Fruit fly (Drosophila melanogaster) whole organism, embryonic: ENCODE measurements around the gene Rcd2.

ENCODE experiments used
- Blimp-1 ChIP-seq: fragments of 200-800 bp; sonication (Bioruptor generic); optimal IDR thresholded peaks from 3 replicates; lab custom pipeline; 2018; ENCODE audit warnings: missing biosample characterization, missing genetic modification characterization, mild to moderate bottlenecking, moderate library complexity, missing genetic modification reagents
- CG10543 ChIP-seq: fragments of 200-800 bp; sonication (Bioruptor generic); optimal IDR thresholded peaks from 3 replicates; lab custom pipeline; 2017; ENCODE audit warnings: missing biosample characterization, mild to moderate bottlenecking, missing genetic modification characterization, moderate library complexity
- CG11093 ChIP-seq: fragments of 200-800 bp; sonication (Bioruptor generic); IDR thresholded peaks from 3 replicates; pipeline ENCODE4 v1.3.6; 2022; ENCODE audit warnings: missing biosample characterization, missing genetic modification characterization
- CG13123 ChIP-seq: fragments of 200-800 bp; sonication (Bioruptor generic); optimal IDR thresholded peaks from 2 replicates; lab custom pipeline; 2016; ENCODE audit warnings: missing biosample characterization, missing genetic modification characterization
- CG14050 ChIP-seq: fragments of 200-800 bp; sonication (Bioruptor generic); IDR thresholded peaks from 3 replicates; pipeline ENCODE4 v1.3.6; 2022; ENCODE audit warnings: missing biosample characterization, missing genetic modification characterization
- CG14441 ChIP-seq: fragments of 200-800 bp; sonication (Bioruptor generic); IDR thresholded peaks from 2 replicates; pipeline ENCODE4 v1.3.6; 2022; ENCODE audit warnings: missing biosample characterization, missing genetic modification characterization
- CG14965 ChIP-seq: fragments of 200-800 bp; sonication (Bioruptor generic); optimal IDR thresholded peaks from 2 replicates; lab custom pipeline; 2016; ENCODE audit warnings: missing biosample characterization, missing genetic modification characterization, borderline replicate concordance
- CG15269 ChIP-seq: fragments of 200-800 bp; sonication (Bioruptor generic); optimal IDR thresholded peaks from 2 replicates; lab custom pipeline; 2018; ENCODE audit warnings: missing biosample characterization, mild to moderate bottlenecking, missing genetic modification characterization, moderate library complexity
- CG1603 ChIP-seq: fragments of 200-800 bp; sonication (Bioruptor generic); optimal IDR thresholded peaks from 2 replicates; lab custom pipeline; 2019; ENCODE audit warnings: missing biosample characterization, mild to moderate bottlenecking, missing genetic modification characterization, moderate library complexity
- CG16863 ChIP-seq: fragments of 200-800 bp; sonication (Bioruptor generic); optimal IDR thresholded peaks from 3 replicates; lab custom pipeline; 2016; ENCODE audit warnings: missing biosample characterization, missing genetic modification characterization
- CG30403 ChIP-seq: fragments of 200-800 bp; sonication (Bioruptor generic); optimal IDR thresholded peaks from 3 replicates; lab custom pipeline; 2016; ENCODE audit warnings: missing biosample characterization, missing genetic modification characterization
- CG32532 ChIP-seq: fragments of 200-800 bp; sonication (Bioruptor generic); IDR thresholded peaks from 2 replicates; pipeline ENCODE4 v1.3.6; 2022; ENCODE audit warnings: missing biosample characterization, missing genetic modification characterization
- CG33557 ChIP-seq: fragments of 200-800 bp; sonication (Bioruptor generic); optimal IDR thresholded peaks from 2 replicates; lab custom pipeline; 2019; ENCODE audit warnings: missing biosample characterization, mild to moderate bottlenecking, missing genetic modification characterization, moderate library complexity
- CG3838 ChIP-seq: fragments of 200-800 bp; sonication (Bioruptor generic); optimal IDR thresholded peaks from 3 replicates; lab custom pipeline; 2016; ENCODE audit warnings: missing biosample characterization, missing genetic modification characterization
- CG3847 ChIP-seq: fragments of 200-800 bp; sonication (Bioruptor generic); IDR thresholded peaks from 2 replicates; pipeline ENCODE4 v1.3.6; 2022; ENCODE audit warnings: missing biosample characterization, missing genetic modification characterization
- CG4404 ChIP-seq: fragments of 200-800 bp; sonication (Bioruptor generic); IDR thresholded peaks from 2 replicates; pipeline ENCODE4 v1.3.6; 2022; ENCODE audit warnings: missing biosample characterization, missing genetic modification characterization
- CG8290 ChIP-seq, 3 experiments: fragments of 200-800 bp; sonication (Bioruptor generic); optimal IDR thresholded peaks; 2 replicates each; lab custom pipeline; 2016 to 2019; ENCODE audit warnings: missing biosample characterization in 3 of 3, missing genetic modification characterization in 3 of 3, mild to moderate bottlenecking in 2 of 3, moderate library complexity in 1 of 3
- CHES-1-like ChIP-seq: fragments of 200-800 bp; sonication (Bioruptor generic); optimal IDR thresholded peaks from 2 replicates; lab custom pipeline; 2016; ENCODE audit warnings: missing biosample characterization, missing genetic modification characterization
- Chrac-16 ChIP-seq: fragments of 200-800 bp; sonication (Bioruptor generic); optimal IDR thresholded peaks from 3 replicates; lab custom pipeline; 2016; ENCODE audit warnings: missing biosample characterization, missing genetic modification characterization
- Dfd ChIP-seq, 2 experiments: fragments of >200 bp; optimal IDR thresholded peaks; 2 replicates each; lab custom pipeline; 2017; ENCODE audit warnings: missing biosample characterization in 2 of 2, missing genetic modification characterization in 2 of 2
- Dll ChIP-seq: fragments of 200-800 bp; sonication (Bioruptor generic); IDR thresholded peaks from 4 replicates; pipeline ENCODE4 v1.3.6; 2022; ENCODE audit warnings: missing biosample characterization, missing genetic modification characterization; ENCODE audit not compliant: partially characterized antibody
- Ets97D ChIP-seq: fragments of 200-800 bp; sonication (Bioruptor generic); optimal IDR thresholded peaks from 3 replicates; lab custom pipeline; 2016; ENCODE audit warnings: missing biosample characterization, missing genetic modification characterization
- Fer3 ChIP-seq: fragments of 200-800 bp; sonication (Bioruptor generic); optimal IDR thresholded peaks from 2 replicates; lab custom pipeline; 2018; ENCODE audit warnings: missing biosample characterization, mild to moderate bottlenecking, missing genetic modification characterization, moderate library complexity
- Hey ChIP-seq: fragments of 200-800 bp; sonication (Bioruptor generic); optimal IDR thresholded peaks from 3 replicates; lab custom pipeline; 2018; ENCODE audit warnings: missing biosample characterization, mild to moderate bottlenecking, missing genetic modification characterization
- Hr3 ChIP-seq: fragments of 200-800 bp; sonication (Bioruptor generic); optimal IDR thresholded peaks from 3 replicates; lab custom pipeline; 2016; ENCODE audit warnings: missing biosample characterization, missing genetic modification characterization
- Meics ChIP-seq: fragments of 200-800 bp; sonication (Bioruptor generic); optimal IDR thresholded peaks from 2 replicates; lab custom pipeline; 2017; ENCODE audit warnings: missing biosample characterization, mild to moderate bottlenecking, missing genetic modification characterization
- PHDP ChIP-seq: fragments of 200-800 bp; sonication (Bioruptor generic); optimal IDR thresholded peaks from 3 replicates; lab custom pipeline; 2018; ENCODE audit warnings: missing biosample characterization, mild to moderate bottlenecking, missing genetic modification characterization, moderate library complexity
- Usf ChIP-seq: fragments of 200-800 bp; sonication (Bioruptor generic); optimal IDR thresholded peaks from 2 replicates; lab custom pipeline; 2017; ENCODE audit warnings: missing genotype, missing biosample characterization, missing genetic modification characterization
- Xrp1 ChIP-seq: fragments of 200-800 bp; sonication (Bioruptor generic); IDR thresholded peaks from 2 replicates; pipeline ENCODE4 v1.3.6; 2022; ENCODE audit warnings: missing biosample characterization, missing genetic modification characterization
- ara ChIP-seq: fragments of 200-800 bp; sonication (Bioruptor generic); IDR thresholded peaks from 2 replicates; pipeline ENCODE4 v1.3.6; 2022; ENCODE audit warnings: missing biosample characterization, missing genetic modification characterization
- ci ChIP-seq: fragments of 200-800 bp; sonication (Bioruptor generic); IDR thresholded peaks from 3 replicates; pipeline ENCODE4 v1.3.6; 2022; ENCODE audit warnings: missing biosample characterization, missing genetic modification characterization
- cwo ChIP-seq: fragments of 200-800 bp; sonication (Bioruptor generic); optimal IDR thresholded peaks from 3 replicates; lab custom pipeline; 2017; ENCODE audit warnings: missing biosample characterization, missing genetic modification characterization, mild to moderate bottlenecking, moderate library complexity, missing genetic modification reagents
- dm ChIP-seq: fragments of 200-800 bp; sonication (Bioruptor generic); optimal IDR thresholded peaks from 3 replicates; lab custom pipeline; 2016; ENCODE audit warnings: missing biosample characterization, missing genetic modification characterization
- fru ChIP-seq: fragments of >200 bp; optimal IDR thresholded peaks from 2 replicates; lab custom pipeline; 2017
- gfzf ChIP-seq: fragments of 200-800 bp; sonication (Bioruptor generic); optimal IDR thresholded peaks from 2 replicates; lab custom pipeline; 2016; ENCODE audit warnings: missing biosample characterization, mild to moderate bottlenecking, missing genetic modification characterization, moderate library complexity
- gsb-n ChIP-seq: fragments of 200-800 bp; sonication (Bioruptor generic); optimal IDR thresholded peaks from 3 replicates; lab custom pipeline; 2018; ENCODE audit warnings: missing biosample characterization, mild to moderate bottlenecking, missing genetic modification characterization
- ken ChIP-seq: fragments of 200-800 bp; sonication (Bioruptor generic); IDR thresholded peaks from 3 replicates; pipeline ENCODE4 v1.3.6; 2022; ENCODE audit warnings: missing biosample characterization, missing genetic modification characterization
- luna ChIP-seq: fragments of 200-800 bp; sonication (Bioruptor generic); optimal IDR thresholded peaks from 2 replicates; lab custom pipeline; 2016; ENCODE audit warnings: missing biosample characterization, missing genetic modification characterization
- oc ChIP-seq: fragments of 200-800 bp; sonication (Bioruptor generic); optimal IDR thresholded peaks from 2 replicates; lab custom pipeline; 2018; ENCODE audit warnings: missing biosample characterization, mild to moderate bottlenecking, missing genetic modification characterization, moderate library complexity
- odd ChIP-seq: fragments of 200-800 bp; sonication (Bioruptor generic); optimal IDR thresholded peaks from 2 replicates; lab custom pipeline; 2017; ENCODE audit warnings: missing biosample characterization, mild to moderate bottlenecking, missing genetic modification characterization
- pan ChIP-seq, 4 experiments: fragments of >200 bp in 3 of 4; fragments of 200-800 bp in 1 of 4; sonication (Bioruptor generic) in 1 of 4; optimal IDR thresholded peaks in 3 of 4; IDR thresholded peaks in 1 of 4; 2 replicates each; pipeline versions ENCODE4 v1.3.6 to Lab custom; 2017 to 2022; ENCODE audit warnings: missing biosample characterization in 2 of 4, missing genetic modification characterization in 2 of 4, mixed read lengths in 1 of 4
- row ChIP-seq: fragments of 200-800 bp; sonication (Bioruptor generic); IDR thresholded peaks from 3 replicates; pipeline ENCODE4 v1.3.6; 2022; ENCODE audit warnings: missing biosample characterization, missing genetic modification characterization
- sd ChIP-seq: fragments of 200-800 bp; sonication (Bioruptor generic); optimal IDR thresholded peaks from 3 replicates; lab custom pipeline; 2018; ENCODE audit warnings: missing biosample characterization, mild to moderate bottlenecking, missing genetic modification characterization, moderate library complexity
- slp2 ChIP-seq: fragments of 200-800 bp; sonication (Bioruptor generic); optimal IDR thresholded peaks from 2 replicates; lab custom pipeline; 2016; ENCODE audit warnings: missing biosample characterization, missing genetic modification characterization
- so ChIP-seq: fragments of 200-800 bp; sonication (Bioruptor generic); IDR thresholded peaks from 3 replicates; pipeline ENCODE4 v1.3.6; 2022; ENCODE audit warnings: missing biosample characterization, missing genetic modification characterization
- tup ChIP-seq: fragments of 200-800 bp; sonication (Bioruptor generic); optimal IDR thresholded peaks from 2 replicates; lab custom pipeline; 2016; ENCODE audit warnings: missing biosample characterization, mild to moderate bottlenecking, missing genetic modification characterization, moderate library complexity
- vfl ChIP-seq: fragments of 200-800 bp; sonication (Bioruptor generic); optimal IDR thresholded peaks from 2 replicates; lab custom pipeline; 2016; ENCODE audit warnings: missing biosample characterization, missing genetic modification characterization
- wdn ChIP-seq: fragments of 200-800 bp; sonication (Bioruptor generic); IDR thresholded peaks from 2 replicates; pipeline ENCODE4 v1.3.6; 2022; ENCODE audit warnings: missing biosample characterization, missing genetic modification characterization
- zf30C ChIP-seq: fragments of 200-800 bp; sonication (Bioruptor generic); optimal IDR thresholded peaks from 3 replicates; lab custom pipeline; 2018; ENCODE audit warnings: missing biosample characterization, mild to moderate bottlenecking, missing genetic modification characterization

Gene Rcd2

DNA sequence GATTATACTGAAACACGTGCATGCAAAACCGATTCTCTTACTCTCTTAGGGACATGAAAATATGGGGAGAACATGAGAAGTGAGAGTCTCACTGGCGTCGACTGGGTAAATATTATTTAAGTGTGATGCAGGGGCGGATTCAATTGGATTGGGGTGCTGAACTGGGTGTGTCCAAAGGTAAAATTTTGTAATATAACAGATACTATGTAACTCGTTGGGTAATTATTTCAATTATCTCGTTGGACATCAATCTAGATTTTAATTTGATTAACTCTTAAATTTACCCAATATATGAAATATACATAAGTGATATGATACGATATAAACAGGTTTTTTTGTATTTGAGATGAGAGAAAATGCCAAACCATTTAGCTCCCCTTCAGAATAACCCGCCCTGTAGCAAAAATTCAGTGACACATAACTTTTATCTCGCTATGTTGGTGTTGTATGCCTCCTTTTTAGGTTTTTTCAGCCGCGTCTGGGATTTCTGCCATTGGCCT is 32.0 kb downstream of the Rcd2 start (continued):
- peak; percentile 80 for TF ChIP-seq tup (GFP tag; lab: Kevin White, UChicago)
- TF ChIP-seq CG14965: peak; percentile 21
- TF ChIP-seq Hr3: peak; percentile 87
- TF ChIP-seq fru (lab: Kevin White, UChicago): no peak
- TF ChIP-seq ci (GFP tag; lab: Robert Waterston, UW): peak; percentile 86; the same call in 2 of the 3 replicates
- TF ChIP-seq CG15269 (tag; lab: Kevin White, UChicago): peak; percentile 94
- peak in 1 of 2 experiments; percentile 94 for TF ChIP-seq Dfd (GFP tag; optimal IDR thresholded peaks at IDR 0.05; lab: Kevin White, UChicago)
- TF ChIP-seq CG16863 (GFP tag; lab: Kevin White, UChicago): peak; percentile 82
- peak; percentile 78 for TF ChIP-seq Hey (tag; lab: Kevin White, UChicago)
- peak; percentile 77 for TF ChIP-seq CG13123 (GFP tag; lab: Kevin White, UChicago)
- peak; percentile 96 for TF ChIP-seq CG4404 (GFP tag; lab: Robert Waterston, UW)
- peak; percentile 80 for TF ChIP-seq CG1603
- TF ChIP-seq zf30C (GFP tag; lab: Kevin White, UChicago): no peak
- peak; percentile 98 for TF ChIP-seq CG32532 (GFP tag; lab: Robert Waterston, UW)
- TF ChIP-seq CG30403 (GFP tag; lab: Kevin White, UChicago): peak; percentile 95
- peak; percentile 96 for TF ChIP-seq Meics
- peak; percentile 75 for TF ChIP-seq dm (GFP tag; lab: Kevin White, UChicago)
- TF ChIP-seq vfl: peak; percentile 92
- TF ChIP-seq ara (GFP tag; lab: Robert Waterston, UW): peak; percentile 84
- peak; percentile 51 for TF ChIP-seq Ets97D (GFP tag; lab: Kevin White, UChicago)
- TF ChIP-seq CG8290 (GFP tag; optimal IDR thresholded peaks at IDR 0.05; lab: Kevin White, UChicago): peak; percentile 78
- peak; percentile 58 to 96 for TF ChIP-seq CG8290 (tag; optimal IDR thresholded peaks at IDR 0.05; lab: Kevin White, UChicago)
- peak; percentile 97 for TF ChIP-seq CG3847 (GFP tag; lab: Robert Waterston, UW)
- TF ChIP-seq odd (GFP tag; lab: Kevin White, UChicago): peak; percentile 82
- peak; percentile 78 for TF ChIP-seq oc (tag; lab: Kevin White, UChicago)
- peak; percentile 72 for TF ChIP-seq CG3838
- TF ChIP-seq luna (GFP tag; lab: Kevin White, UChicago): peak; percentile 92
- peak; percentile 88 for TF ChIP-seq slp2 (GFP tag; lab: Kevin White, UChicago)
- TF ChIP-seq CG10543: peak; percentile 95
- peak; percentile 91 for TF ChIP-seq so (GFP tag; lab: Robert Waterston, UW)
- peak; percentile 93 for TF ChIP-seq Chrac-16 (GFP tag; lab: Kevin White, UChicago)
- TF ChIP-seq Dll (GFP tag; lab: Robert Waterston, UW): 0 out of 4 replicates have a peak, but pooled peaks have one; percentile 14
- peak; percentile 91 for TF ChIP-seq CG11093
- TF ChIP-seq gsb-n (tag; lab: Kevin White, UChicago): peak; percentile 76
- peak; percentile 94 for TF ChIP-seq Usf (GFP tag; lab: Kevin White, UChicago)
- peak; percentile 88 for TF ChIP-seq wdn
- TF ChIP-seq ken (GFP tag; lab: Robert Waterston, UW): peak; percentile 81
- peak; percentile 71; the same call in 2 of the 3 replicates for TF ChIP-seq CG14050 (GFP tag; lab: Robert Waterston, UW)
- TF ChIP-seq row: peak; percentile 97
- no peak for TF ChIP-seq gfzf
- peak; percentile 97 for TF ChIP-seq cwo (GFP tag; lab: Kevin White, UChicago)
- TF ChIP-seq PHDP (tag; lab: Kevin White, UChicago): peak; percentile 96
- peak; percentile 94 for TF ChIP-seq CHES-1-like
- peak; percentile 4 for TF ChIP-seq CG14441 (GFP tag; lab: Robert Waterston, UW)
- TF ChIP-seq Fer3 (tag; lab: Kevin White, UChicago): peak; percentile 96
- no peak for TF ChIP-seq pan (optimal IDR thresholded peaks at IDR 0.05; lab: Kevin White, UChicago)
- TF ChIP-seq pan (GFP tag; optimal IDR thresholded peaks at IDR 0.05 in 1 of 2, IDR thresholded peaks at IDR 0.05 in 1 of 2): peak in 1 of 2 experiments; percentile 89
- peak; percentile 89 for TF ChIP-seq Blimp-1 (GFP tag; lab: Kevin White, UChicago)
- peak; percentile 92 for TF ChIP-seq sd (tag; lab: Kevin White, UChicago)
- TF ChIP-seq Xrp1 (GFP tag; lab: Robert Waterston, UW): peak; percentile 94
- peak; percentile 79 for TF ChIP-seq CG33557
